Fruit fly (Drosophila melanogaster): ENCODE measurements around the gene osa.

DNA sequence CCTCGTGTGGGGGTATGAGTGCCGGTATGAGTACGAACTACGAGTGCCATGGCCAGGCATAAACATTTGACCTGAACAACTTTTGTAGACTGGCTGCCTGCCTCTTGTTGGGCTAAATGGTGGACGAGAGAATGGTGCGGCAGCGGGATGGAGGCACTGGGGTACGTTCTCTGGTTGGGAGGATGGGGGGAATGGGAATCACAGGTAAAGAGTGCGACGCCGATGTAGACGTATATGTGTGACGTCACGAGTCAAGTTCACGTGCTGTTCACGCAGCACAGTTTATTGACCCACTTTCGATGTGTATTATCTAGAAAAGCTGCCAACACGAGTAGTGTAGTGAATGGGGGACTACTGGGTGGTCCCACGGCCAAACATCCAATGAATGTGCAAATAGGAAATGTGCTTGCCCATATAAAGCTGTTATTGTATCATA, 11.2 kb downstream of the osa start:
- TF ChIP-seq Mnt (GFP tag; optimal IDR thresholded peaks at IDR 0.05) = no peak
- TF ChIP-seq cic (GFP tag; optimal IDR thresholded peaks at IDR 0.05) = peak; percentile 64
- no peak for TF ChIP-seq kay (GFP tag; ENCODE audit: borderline replicate concordance)
- no peak for TF ChIP-seq tj (GFP tag; optimal IDR thresholded peaks at IDR 0.05)
- no peak for TF ChIP-seq CG12768 (GFP tag; optimal IDR thresholded peaks at IDR 0.05)
- TF ChIP-seq CG11617 (GFP tag; optimal IDR thresholded peaks at IDR 0.05) = no peak
- TF ChIP-seq bab1 (GFP tag; optimal IDR thresholded peaks at IDR 0.05) = no peak
- no peak for TF ChIP-seq CG33017 (tag; optimal IDR thresholded peaks at IDR 0.05)
- no peak for TF ChIP-seq pad (GFP tag; optimal IDR thresholded peaks at IDR 0.05)

All from whole organism, adult.